Worm (Caenorhabditis elegans) whole organism, midembryonic: ENCODE measurements around the gene T14G8.3.

Experiments used
- T22C8.4 ChIP-seq: fragments of 200-800 bp; sonication (Bioruptor generic); IDR thresholded peaks from 2 replicates; pipeline ENCODE4 v1.3.6; 2022; ENCODE audit warnings: missing genetic modification characterization, missing compliant biosample characterization
- flt-1 ChIP-seq: fragments of 200-800 bp; sonication (Bioruptor generic); IDR thresholded peaks from 2 replicates; pipeline ENCODE4 v1.3.6; 2022; ENCODE audit warnings: missing genetic modification characterization, missing compliant biosample characterization

ce11 chrX:12915693-12916092, 54.7 kb downstream of the T14G8.3 start:
- no peak for TF ChIP-seq T22C8.4
- TF ChIP-seq flt-1 (GFP tag; lab: Robert Waterston, UW): no peak
